Worm (Caenorhabditis elegans) whole organism, mixed stage, embryonic: ENCODE data around the gene fbxa-143.

Experiments used
- M03D4.4 ChIP-seq: sonication (generic microtip); optimal IDR thresholded peaks from 2 replicates; lab custom pipeline; 2017; ENCODE audit warnings: mild to moderate bottlenecking, missing genetic modification characterization, missing compliant biosample characterization
- bed-3 ChIP-seq: fragments of 200-800 bp; sonication (Bioruptor generic); optimal IDR thresholded peaks from 3 replicates; lab custom pipeline; 2018; ENCODE audit warnings: mild to moderate bottlenecking, missing genetic modification characterization, moderate library complexity, missing compliant biosample characterization
- blmp-1 ChIP-seq: fragments of 150-350 bp; optimal IDR thresholded peaks from 2 replicates; lab custom pipeline; 2014; ENCODE audit warnings: missing biosample characterization, missing genetic modification characterization
- ceh-39 ChIP-seq: fragments of 150-350 bp; optimal IDR thresholded peaks from 2 replicates; lab custom pipeline; 2014; ENCODE audit warnings: missing biosample characterization, missing genetic modification characterization
- ceh-43 ChIP-seq: fragments of 200-800 bp; sonication (Bioruptor generic); optimal IDR thresholded peaks from 2 replicates; lab custom pipeline; 2018; ENCODE audit warnings: mild to moderate bottlenecking, missing genetic modification characterization, moderate library complexity, missing compliant biosample characterization
- ceh-83 ChIP-seq: fragments of 200-800 bp; sonication (Bioruptor generic); optimal IDR thresholded peaks from 2 replicates; lab custom pipeline; 2018; ENCODE audit warnings: mild to moderate bottlenecking, missing genetic modification characterization, missing compliant biosample characterization
- cnd-1 ChIP-seq: fragments of 200-800 bp; sonication (Bioruptor generic); optimal IDR thresholded peaks from 2 replicates; lab custom pipeline; 2018; ENCODE audit warnings: mild to moderate bottlenecking, missing genetic modification characterization, missing compliant biosample characterization
- drap-1 ChIP-seq: fragments of 200-800 bp; sonication (Bioruptor generic); optimal IDR thresholded peaks from 3 replicates; lab custom pipeline; 2018; ENCODE audit warnings: mild to moderate bottlenecking, missing genetic modification characterization, missing compliant biosample characterization
- elt-3 ChIP-seq: fragments of 150-350 bp; optimal IDR thresholded peaks from 2 replicates; lab custom pipeline; 2014; ENCODE audit warnings: missing biosample characterization, missing genetic modification characterization
- flh-1 ChIP-seq: fragments of 200-800 bp; sonication (Bioruptor generic); optimal IDR thresholded peaks from 2 replicates; lab custom pipeline; 2018; ENCODE audit warnings: mild to moderate bottlenecking, missing genetic modification characterization, moderate library complexity, missing compliant biosample characterization
- ham-2 ChIP-seq: fragments of 200-800 bp; sonication (Bioruptor generic); optimal IDR thresholded peaks from 2 replicates; lab custom pipeline; 2018; ENCODE audit warnings: mild to moderate bottlenecking, missing genetic modification characterization, missing compliant biosample characterization
- hlh-1 ChIP-seq: fragments of 150-350 bp; optimal IDR thresholded peaks from 2 replicates; lab custom pipeline; 2014; ENCODE audit warnings: missing biosample characterization, missing genetic modification reagents, missing genetic modification characterization
- lin-13 ChIP-seq: fragments of 150-350 bp; optimal IDR thresholded peaks from 2 replicates; lab custom pipeline; 2014; ENCODE audit warnings: missing biosample characterization, missing genetic modification characterization
- lin-32 ChIP-seq: fragments of 200-800 bp; sonication (Bioruptor generic); optimal IDR thresholded peaks from 2 replicates; lab custom pipeline; 2018; ENCODE audit warnings: mild to moderate bottlenecking, missing genetic modification characterization, missing compliant biosample characterization
- lsy-2 ChIP-seq: fragments of 150-350 bp; optimal IDR thresholded peaks from 2 replicates; lab custom pipeline; 2014; ENCODE audit warnings: missing biosample characterization, missing genetic modification characterization
- mab-5 ChIP-seq: fragments of 150-350 bp; optimal IDR thresholded peaks from 2 replicates; lab custom pipeline; 2014; ENCODE audit warnings: missing biosample characterization, missing genetic modification characterization
- mep-1 ChIP-seq: fragments of 150-350 bp; optimal IDR thresholded peaks from 2 replicates; lab custom pipeline; 2017; ENCODE audit warnings: missing biosample characterization, missing genetic modification reagents, missing genetic modification characterization, inconsistent platforms
- mls-2 ChIP-seq: sonication (generic microtip); optimal IDR thresholded peaks from 2 replicates; lab custom pipeline; 2016; ENCODE audit warnings: mild to moderate bottlenecking, missing genetic modification characterization, moderate library complexity, missing compliant biosample characterization
- nhr-12 ChIP-seq: fragments of 150-350 bp; optimal IDR thresholded peaks from 2 replicates; lab custom pipeline; 2014; ENCODE audit warnings: missing biosample characterization, missing genetic modification characterization
- nhr-2 ChIP-seq: fragments of 150-350 bp; optimal IDR thresholded peaks from 2 replicates; lab custom pipeline; 2014; ENCODE audit warnings: missing biosample characterization, missing genetic modification characterization
- nhr-237 ChIP-seq: fragments of 150-350 bp; optimal IDR thresholded peaks from 2 replicates; lab custom pipeline; 2014; ENCODE audit warnings: missing biosample characterization, missing genetic modification characterization
- nhr-28 ChIP-seq: fragments of 150-350 bp; optimal IDR thresholded peaks from 2 replicates; lab custom pipeline; 2014; ENCODE audit warnings: missing biosample characterization, missing genetic modification characterization
- nhr-76 ChIP-seq: sonication (generic microtip); optimal IDR thresholded peaks from 2 replicates; lab custom pipeline; 2017; ENCODE audit warnings: missing biosample characterization, missing genetic modification characterization
- pha-4 ChIP-seq: fragments of 150-350 bp; optimal IDR thresholded peaks from 2 replicates; lab custom pipeline; 2018; ENCODE audit warnings: missing biosample characterization, missing genetic modification reagents, missing genetic modification characterization
- sem-2 ChIP-seq: fragments of 200-800 bp; sonication (Bioruptor generic); optimal IDR thresholded peaks from 2 replicates; lab custom pipeline; 2018; ENCODE audit warnings: mild to moderate bottlenecking, missing genetic modification characterization, missing compliant biosample characterization
- snpc-4 ChIP-seq: fragments of 150-350 bp; optimal IDR thresholded peaks from 2 replicates; lab custom pipeline; 2014; ENCODE audit warnings: missing biosample characterization, missing genetic modification characterization
- sptf-1 ChIP-seq: sonication (generic microtip); optimal IDR thresholded peaks from 2 replicates; lab custom pipeline; 2017; ENCODE audit warnings: mild to moderate bottlenecking, missing genetic modification characterization, moderate library complexity, missing compliant biosample characterization
- tbx-8 ChIP-seq: fragments of 200-800 bp; sonication (Bioruptor generic); optimal IDR thresholded peaks from 2 replicates; lab custom pipeline; 2018; ENCODE audit warnings: mild to moderate bottlenecking, missing genetic modification characterization, moderate library complexity, missing compliant biosample characterization
- unc-120 ChIP-seq: sonication (generic microtip); optimal IDR thresholded peaks from 2 replicates; lab custom pipeline; 2017; ENCODE audit warnings: missing genetic modification characterization, missing compliant biosample characterization; ENCODE audit not compliant: poor library complexity, severe bottlenecking
- unc-39 ChIP-seq: fragments of 150-350 bp; optimal IDR thresholded peaks from 2 replicates; lab custom pipeline; 2014; ENCODE audit warnings: missing biosample characterization, missing genetic modification characterization
- unc-62 ChIP-seq: fragments of 150-350 bp; optimal IDR thresholded peaks from 2 replicates; lab custom pipeline; 2014; ENCODE audit warnings: missing biosample characterization, missing genetic modification reagents, missing genetic modification characterization
- ztf-11 ChIP-seq: fragments of 150-350 bp; optimal IDR thresholded peaks from 2 replicates; lab custom pipeline; 2014; ENCODE audit warnings: missing biosample characterization, missing genetic modification characterization

fbxa-143 gene

ce11 chrV:16159594-16159993 lies 32.3 kb upstream of the fbxa-143 start, which contains the start of gene F10A3.17:
Gene F10A3.17 (minus strand): TSS chrV:16159694.
- TF ChIP-seq hlh-1 (tag; lab: Kevin White, UChicago) = no peak
- no peak for TF ChIP-seq ham-2 (GFP tag; lab: Kevin White, UChicago)
- TF ChIP-seq bed-3 (GFP tag; lab: Kevin White, UChicago) = no peak
- no peak for TF ChIP-seq unc-120 (tag; lab: Kevin White, UChicago)
- TF ChIP-seq sem-2 (GFP tag; lab: Kevin White, UChicago) = no peak
- no peak for TF ChIP-seq nhr-28 (tag; lab: Kevin White, UChicago)
- TF ChIP-seq lsy-2 (tag; lab: Kevin White, UChicago) = no peak
- no peak for TF ChIP-seq sptf-1 (tag; lab: Kevin White, UChicago)
- no peak for TF ChIP-seq tbx-8 (GFP tag; lab: Kevin White, UChicago)
- no peak for TF ChIP-seq mep-1 (tag; lab: Kevin White, UChicago)
- TF ChIP-seq snpc-4 (tag; lab: Kevin White, UChicago) = no peak
- TF ChIP-seq pha-4 (tag; lab: Kevin White, UChicago) = no peak
- no peak for TF ChIP-seq unc-39
- TF ChIP-seq nhr-237 = no peak
- TF ChIP-seq nhr-12 (tag; lab: Kevin White, UChicago) = no peak
- TF ChIP-seq blmp-1 (tag; lab: Kevin White, UChicago) = no peak
- TF ChIP-seq lin-32 (GFP tag; lab: Kevin White, UChicago) = no peak

DNA sequence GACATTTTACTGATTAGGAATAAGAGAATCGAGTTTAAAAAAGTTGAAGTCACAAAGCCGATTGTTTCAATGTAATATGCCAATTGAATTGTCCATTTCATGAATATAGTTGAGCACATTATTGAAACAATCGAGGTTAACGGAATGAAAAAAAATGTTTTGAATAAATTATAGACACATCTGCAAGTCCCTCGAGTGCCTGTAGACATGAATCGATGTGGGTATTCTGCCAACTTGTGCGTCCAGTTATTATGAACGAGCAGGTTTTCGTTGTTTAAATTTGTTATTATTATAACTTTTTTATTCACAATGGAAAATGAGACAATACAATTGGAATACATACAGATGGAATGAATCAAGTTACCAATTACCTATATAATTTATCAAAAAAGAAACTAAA lies 31.1 kb upstream of the fbxa-143 start, which contains the start of gene str-99:
str-99 (minus strand) TSS at position 101 of the 400 bp plus-strand sequence.
- TF ChIP-seq lin-13 = no peak

DNA sequence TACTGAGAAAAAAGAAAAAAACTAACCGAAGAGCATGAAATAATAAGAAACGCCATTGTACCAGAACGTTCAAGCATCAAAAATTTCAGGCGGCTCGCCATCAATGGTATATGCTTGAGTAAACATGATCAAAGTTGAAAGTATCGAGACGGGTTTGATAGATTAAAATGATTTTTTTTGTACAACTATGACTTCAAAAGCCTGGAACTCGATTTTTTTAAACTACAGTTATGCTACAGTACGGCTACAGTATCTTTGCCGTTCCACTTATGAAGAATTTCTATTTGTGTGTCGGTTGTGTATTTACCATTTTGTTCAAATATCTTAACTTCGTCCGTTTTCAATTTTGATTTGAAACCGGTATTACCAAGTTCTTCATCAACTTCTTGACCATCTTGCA lies 27.8 kb upstream of the fbxa-143 start, which contains the start of gene str-97:
str-97 (minus strand) TSS at position 101 of the 400 bp plus-strand sequence.
- TF ChIP-seq sem-2 (GFP tag; lab: Kevin White, UChicago) (no peak), nhr-28 (tag; lab: Kevin White, UChicago) (no peak), flh-1 (no peak), tbx-8 (GFP tag; lab: Kevin White, UChicago) (no peak), unc-120 (tag; lab: Kevin White, UChicago) (no peak), drap-1 (no peak), ceh-43 (GFP tag; lab: Kevin White, UChicago) (no peak), hlh-1 (tag; lab: Kevin White, UChicago) (no peak), lin-13 (no peak), lsy-2 (tag; lab: Kevin White, UChicago) (no peak), nhr-76 (tag; lab: Kevin White, UChicago) (no peak), mls-2 (no peak), blmp-1 (tag; lab: Kevin White, UChicago) (no peak), mab-5 (tag; lab: Kevin White, UChicago) (no peak), ham-2 (GFP tag; lab: Kevin White, UChicago) (no peak), ceh-39 (tag; lab: Kevin White, UChicago) (no peak), cnd-1 (tag; lab: Kevin White, UChicago) (no peak), ceh-83 (GFP tag; lab: Kevin White, UChicago) (no peak), M03D4.4 (tag; lab: Kevin White, UChicago) (no peak)

ce11 chrV:16153375-16153774 lies 26.1 kb upstream of the fbxa-143 start, which contains the start of gene str-254:
Gene str-254 (minus strand): TSS chrV:16153475.
- TF ChIP-seq blmp-1 (tag; lab: Kevin White, UChicago) (no peak), unc-120 (tag; lab: Kevin White, UChicago) (no peak), ham-2 (GFP tag; lab: Kevin White, UChicago) (no peak), mab-5 (tag; lab: Kevin White, UChicago) (no peak), ztf-11 (tag; lab: Kevin White, UChicago) (no peak), mep-1 (tag; lab: Kevin White, UChicago) (no peak), sptf-1 (tag; lab: Kevin White, UChicago) (no peak), ceh-39 (tag; lab: Kevin White, UChicago) (no peak)

DNA sequence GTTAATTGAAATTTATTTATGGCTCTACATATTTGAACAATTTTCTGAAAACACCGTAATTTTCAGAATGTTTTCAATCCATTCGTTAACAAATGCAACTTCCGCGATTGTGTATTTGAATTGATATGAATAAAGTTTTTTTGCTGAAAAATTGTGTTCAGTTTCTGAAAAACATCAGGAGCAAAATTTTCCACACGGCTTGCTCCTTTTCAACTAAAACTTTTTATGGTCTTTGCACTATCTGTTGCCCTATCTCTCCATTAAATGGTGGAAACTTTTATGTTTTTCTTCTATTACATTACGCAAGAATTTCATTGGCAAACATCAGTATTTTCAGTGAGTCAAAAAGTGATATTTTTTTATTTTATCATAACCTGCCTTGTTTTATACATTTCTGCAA lies 21.5 kb upstream of the fbxa-143 start, which contains the start of gene F10A3.4:
F10A3.4 (plus strand) TSS at position 301 of the 400 bp plus-strand sequence.
- TF ChIP-seq nhr-2 (tag; lab: Kevin White, UChicago) (no peak), unc-120 (tag; lab: Kevin White, UChicago) (no peak), elt-3 (tag; lab: Kevin White, UChicago) (no peak), nhr-12 (tag; lab: Kevin White, UChicago) (no peak), hlh-1 (tag; lab: Kevin White, UChicago) (no peak), unc-62 (GFP tag; lab: Kevin White, UChicago) (no peak), blmp-1 (tag; lab: Kevin White, UChicago) (no peak), lsy-2 (tag; lab: Kevin White, UChicago) (no peak), nhr-76 (tag; lab: Kevin White, UChicago) (no peak)
